Worm (Caenorhabditis elegans): ENCODE results near the gene such-1.

Gene such-1

ce11 chrIII:11523504-11524025, at the start of gene such-1, which contains the start of gene Y66D12A.16:
such-1 (minus strand) TSS chrIII:11523759.
Y66D12A.16 (plus strand) TSS chrIII:11523554.
- TF ChIP-seq hlh-6 (tag; optimal IDR thresholded peaks at IDR 0.05) (no peak), nhr-11 (tag; optimal IDR thresholded peaks at IDR 0.05) (no peak), ceh-22 (tag; optimal IDR thresholded peaks at IDR 0.05) (no peak), pha-4 (tag; optimal IDR thresholded peaks at IDR 0.05) (no peak), unc-55 (GFP tag; optimal IDR thresholded peaks at IDR 0.05) (no peak), ztf-16 (tag; optimal IDR thresholded peaks at IDR 0.05) (no peak), C08G9.2 (tag; optimal IDR thresholded peaks at IDR 0.05) (no peak), nfya-1 (tag; optimal IDR thresholded peaks at IDR 0.05) (no peak), odd-2 (tag; optimal IDR thresholded peaks at IDR 0.05) (no peak), rnt-1 (tag; optimal IDR thresholded peaks at IDR 0.05) (no peak), fkh-6 (tag; optimal IDR thresholded peaks at IDR 0.05) (no peak), ceh-45 (GFP tag; IDR thresholded peaks at IDR 0.05) (no peak), syd-9 (tag; optimal IDR thresholded peaks at IDR 0.05) (no peak), pqm-1 (tag; optimal IDR thresholded peaks at IDR 0.05) (no peak), ceh-30 (tag; optimal IDR thresholded peaks at IDR 0.05) (no peak)

- no peak for TF ChIP-seq F13H6.1 (tag; optimal IDR thresholded peaks at IDR 0.05)
- TF ChIP-seq ama-1 (optimal IDR thresholded peaks at IDR 0.05), result no peak
- no peak for TF ChIP-seq K02D7.2 (tag; optimal IDR thresholded peaks at IDR 0.05)
- TF ChIP-seq eyg-1 (tag; optimal IDR thresholded peaks at IDR 0.05), result no peak
- no peak for TF ChIP-seq ahr-1 (tag; optimal IDR thresholded peaks at IDR 0.05)
- no peak for TF ChIP-seq pha-2 (tag; optimal IDR thresholded peaks at IDR 0.05)
- TF ChIP-seq C08G9.2 (tag; optimal IDR thresholded peaks at IDR 0.05), result no peak
- TF ChIP-seq rnt-1 (tag; optimal IDR thresholded peaks at IDR 0.05), result no peak
- no peak for TF ChIP-seq nhr-232 (tag; optimal IDR thresholded peaks at IDR 0.05)
- no peak for TF ChIP-seq pqm-1 (tag; optimal IDR thresholded peaks at IDR 0.05)
- TF ChIP-seq hlh-30 (tag; optimal IDR thresholded peaks at IDR 0.05; ENCODE audit: insufficient read depth), result no peak
- no peak for TF ChIP-seq ets-4 (tag; optimal IDR thresholded peaks at IDR 0.05)
Measured at ce11 chrIII:11567837-11568236, 44.3 kb upstream of the such-1 start, which contains the start of gene psme-3. psme-3 (plus strand) TSS chrIII:11568137.

- TF ChIP-seq eyg-1 (tag; optimal IDR thresholded peaks at IDR 0.05) (no peak), ceh-9 (tag; optimal IDR thresholded peaks at IDR 0.05) (no peak), ets-4 (tag; optimal IDR thresholded peaks at IDR 0.05) (no peak), pqm-1 (tag; optimal IDR thresholded peaks at IDR 0.05) (no peak), hlh-13 (GFP tag; optimal IDR thresholded peaks at IDR 0.05) (no peak), ttx-3 (tag; optimal IDR thresholded peaks at IDR 0.05) (no peak), hlh-30 (tag; optimal IDR thresholded peaks at IDR 0.05; ENCODE audit: insufficient read depth) (no peak), ceh-34 (tag; optimal IDR thresholded peaks at IDR 0.05) (no peak), ceh-22 (tag; optimal IDR thresholded peaks at IDR 0.05) (no peak), K09A11.1 (tag; optimal IDR thresholded peaks at IDR 0.05; ENCODE audit: insufficient read depth) (no peak), pros-1 (tag; optimal IDR thresholded peaks at IDR 0.05) (no peak), sox-2 (GFP tag; IDR thresholded peaks at IDR 0.05) (no peak), ceh-19 (GFP tag; optimal IDR thresholded peaks at IDR 0.05) (no peak), nfya-1 (tag; optimal IDR thresholded peaks at IDR 0.05) (no peak)
Measured at ce11 chrIII:11565602-11566001, 42.0 kb upstream of the such-1 start, which contains the start of gene Y66D12A.10. Y66D12A.10 (plus strand) TSS chrIII:11565874.

ce11 chrIII:11563417-11563949, 39.9 kb upstream of the such-1 start, which contains the start of gene Y66D12A.11:
Y66D12A.11 (plus strand) TSS chrIII:11563467.
- TF ChIP-seq sox-2 (GFP tag; IDR thresholded peaks at IDR 0.05) (no peak), nfya-1 (tag; optimal IDR thresholded peaks at IDR 0.05) (no peak), hlh-13 (GFP tag; optimal IDR thresholded peaks at IDR 0.05) (no peak), ceh-6 (GFP tag; optimal IDR thresholded peaks at IDR 0.05) (no peak), dve-1 (tag; optimal IDR thresholded peaks at IDR 0.05) (no peak), ceh-34 (tag; optimal IDR thresholded peaks at IDR 0.05) (no peak), pha-4 (tag; optimal IDR thresholded peaks at IDR 0.05) (no peak)

All from whole organism, late embryonic.